Fruit fly (Drosophila melanogaster) whole organism: ENCODE measurements around the gene Cpr76Bb.

ENCODE experiments used
- CG8478 ChIP-seq: fragments of >200 bp; optimal IDR thresholded peaks from 2 replicates; lab custom pipeline; 2018; ENCODE audit warnings: inconsistent platforms
- Dll ChIP-seq: fragments of >200 bp; optimal IDR thresholded peaks from 2 replicates; lab custom pipeline; 2017
- EcR ChIP-seq, 2 experiments: fragments of >200 bp; optimal IDR thresholded peaks; 2 replicates each; lab custom pipeline; 2017; ENCODE audit warnings: missing biosample characterization in 2 of 2, missing genetic modification characterization in 2 of 2, missing genetic modification reagents in 2 of 2
- pan ChIP-seq: fragments of >200 bp; optimal IDR thresholded peaks from 2 replicates; lab custom pipeline; 2017
- psq ChIP-seq: fragments of >200 bp; optimal IDR thresholded peaks from 2 replicates; lab custom pipeline; 2017

DNA sequence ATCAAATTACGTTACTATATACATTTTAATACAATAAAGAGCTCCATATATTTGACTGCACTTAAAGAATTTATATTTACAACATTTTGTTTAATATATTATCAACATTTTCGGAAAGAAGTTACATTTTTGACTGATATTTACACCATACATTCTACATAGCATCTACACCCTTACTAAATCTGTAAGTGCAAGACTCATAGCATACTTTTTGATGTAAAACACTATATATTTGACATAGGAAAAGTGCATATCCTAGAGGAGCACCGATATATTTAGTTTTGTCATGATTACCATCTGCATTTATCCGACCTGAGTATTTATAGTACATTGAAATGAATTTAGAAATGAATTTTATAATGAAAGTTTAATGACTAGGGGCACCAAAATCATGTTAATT is 49.5 kb downstream of the Cpr76Bb start:
- TF ChIP-seq Dll (no peak), psq (lab: Kevin White, UChicago) (no peak), pan (no peak), CG8478 (lab: Kevin White, UChicago) (no peak), EcR (GFP tag; optimal IDR thresholded peaks at IDR 0.05; lab: Kevin White, UChicago) (no peak)
